Worm (Caenorhabditis elegans): Measurements from ENCODE around the gene C46C2.3.

C46C2.3 gene

ce11 chrIV:9267581-9267980, 42.7 kb downstream of the C46C2.3 start:
- TF ChIP-seq die-1 (tag; optimal IDR thresholded peaks at IDR 0.05) (no peak), egrh-3 (GFP tag; IDR thresholded peaks at IDR 0.05) (peak; percentile 19; the same call in 1 of the 2 replicates)

DNA sequence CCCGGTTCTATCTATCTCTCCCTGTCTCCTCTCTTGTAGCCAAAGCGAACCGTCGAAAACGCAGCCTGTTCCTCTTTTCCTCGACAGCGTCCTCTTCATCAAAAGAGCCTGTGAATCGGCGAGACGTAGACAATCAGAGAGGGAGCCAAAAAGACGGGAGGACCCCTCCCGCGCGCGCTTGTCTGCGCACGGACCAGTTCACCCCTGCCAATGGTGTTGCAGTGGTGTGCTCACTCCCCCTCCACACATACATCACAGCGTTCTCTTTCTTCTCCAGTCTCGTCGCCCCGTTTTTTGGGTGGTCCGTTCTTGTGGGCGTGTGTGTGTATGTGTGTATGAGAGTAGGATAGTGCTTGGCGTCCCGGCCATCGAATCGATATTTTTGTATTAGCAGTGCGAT, 44.0 kb downstream of the C46C2.3 start:
- peak; percentile 35; the same call in 1 of the 2 replicates for TF ChIP-seq hmg-1.2 (GFP tag; IDR thresholded peaks at IDR 0.05)
- 0 out of 2 replicates have a peak, but pooled peaks have one; percentile 25 for TF ChIP-seq C17E4.6 (GFP tag; IDR thresholded peaks at IDR 0.05)
- TF ChIP-seq egrh-3 (GFP tag; IDR thresholded peaks at IDR 0.05): peak; percentile 65; the same call in 1 of the 2 replicates
- no peak for TF ChIP-seq bed-2 (GFP tag; IDR thresholded peaks at IDR 0.05)

DNA sequence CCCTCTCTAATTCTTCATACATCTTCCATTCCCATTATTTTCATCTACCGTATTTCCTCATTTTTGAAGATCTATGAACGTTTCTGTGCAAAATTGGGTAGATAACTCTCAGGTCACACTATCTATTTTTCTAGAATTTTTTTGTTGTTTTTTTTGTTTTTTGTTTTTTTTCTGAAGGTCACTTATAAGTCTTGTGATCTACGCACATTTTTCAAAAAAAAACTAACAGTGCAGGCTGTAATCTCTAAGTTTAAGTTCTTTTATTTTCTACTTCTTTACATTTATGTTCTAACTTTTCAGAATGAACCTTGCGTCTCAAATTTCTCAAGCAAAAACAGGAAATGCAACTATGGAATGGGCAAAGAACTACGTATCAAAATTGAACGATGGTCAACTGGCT, 44.9 kb downstream of the C46C2.3 start, which contains the start of gene flh-3:
Gene flh-3, plus strand, starts transcription at position 301 of the 400 bp plus-strand sequence.
- TF ChIP-seq F49E8.2 (tag; optimal IDR thresholded peaks at IDR 0.05; ENCODE audit: insufficient read depth) (no peak), nhr-179 (tag; optimal IDR thresholded peaks at IDR 0.05) (no peak), aptf-2 (GFP tag; conservative IDR thresholded peaks at IDR 0.05) (no peak), snpc-1.1 (tag; optimal IDR thresholded peaks at IDR 0.05; ENCODE audit: insufficient read depth) (no peak), F22D6.2 (tag; optimal IDR thresholded peaks at IDR 0.05) (no peak), B0261.1 (tag; optimal IDR thresholded peaks at IDR 0.05) (no peak), T26A5.8 (tag; optimal IDR thresholded peaks at IDR 0.05) (no peak), let-526 (GFP tag; IDR thresholded peaks at IDR 0.05) (no peak)

DNA sequence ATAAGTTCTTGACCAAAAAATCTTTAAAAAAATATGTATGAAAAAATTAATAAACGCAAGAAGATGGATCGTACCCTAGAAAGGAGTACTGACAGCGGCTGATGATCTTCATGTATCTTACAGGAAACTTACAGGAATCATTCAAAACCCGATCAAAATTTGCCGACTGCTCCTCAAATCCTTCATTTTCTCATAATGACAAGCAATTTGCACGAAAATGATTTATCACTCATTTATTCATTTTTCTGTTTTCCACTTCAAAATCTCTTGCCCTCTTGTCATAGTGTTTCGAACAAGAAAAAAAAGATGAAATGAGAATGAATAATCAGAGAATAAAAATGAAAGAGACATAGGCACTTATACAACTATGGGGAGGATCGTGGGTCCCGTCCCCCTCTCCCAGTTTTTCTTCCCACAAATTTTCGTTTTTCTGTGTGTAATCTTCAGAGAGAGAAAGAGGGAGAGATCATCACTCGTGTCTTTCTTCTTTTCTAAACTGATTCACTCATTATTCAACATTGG, 49.1 kb downstream of the C46C2.3 start, which contains the start of gene nmy-3:
Gene nmy-3, plus strand, starts transcription at position 472 of the 522 bp plus-strand sequence.
- TF ChIP-seq ztf-3 (GFP tag; optimal IDR thresholded peaks at IDR 0.05): no peak
- TF ChIP-seq ceh-79 (tag; optimal IDR thresholded peaks at IDR 0.05): no peak
- no peak for TF ChIP-seq nfya-2 (GFP tag; IDR thresholded peaks at IDR 0.05)
- no peak for TF ChIP-seq die-1 (tag; optimal IDR thresholded peaks at IDR 0.05)
- no peak for TF ChIP-seq zfh-2 (GFP tag; conservative IDR thresholded peaks at IDR 0.05)
- TF ChIP-seq F37B4.10 (GFP tag; IDR thresholded peaks at IDR 0.05): no peak
- TF ChIP-seq bed-2 (GFP tag; IDR thresholded peaks at IDR 0.05): no peak
- TF ChIP-seq hlh-12 (tag; optimal IDR thresholded peaks at IDR 0.05): no peak
- TF ChIP-seq hrde-1 (tag; optimal IDR thresholded peaks at IDR 0.05; ENCODE audit: borderline replicate concordance): no peak
- TF ChIP-seq ztf-6 (GFP tag; IDR thresholded peaks at IDR 0.05): no peak
- TF ChIP-seq F55B11.4 (tag; optimal IDR thresholded peaks at IDR 0.05; ENCODE audit: borderline replicate concordance, insufficient read depth): no peak
- TF ChIP-seq akir-1 (GFP tag; optimal IDR thresholded peaks at IDR 0.05): no peak
- no peak for TF ChIP-seq xnd-1 (tag; optimal IDR thresholded peaks at IDR 0.05)
- TF ChIP-seq snpc-4 (GFP tag; optimal IDR thresholded peaks at IDR 0.05): no peak
- TF ChIP-seq snpc-4 (tag; optimal IDR thresholded peaks at IDR 0.05): no peak
- TF ChIP-seq attf-5 (GFP tag; optimal IDR thresholded peaks at IDR 0.05): no peak

All from whole organism, young adult.